Worm (Caenorhabditis elegans): Measurements from ENCODE around the gene sor-3.

DNA sequence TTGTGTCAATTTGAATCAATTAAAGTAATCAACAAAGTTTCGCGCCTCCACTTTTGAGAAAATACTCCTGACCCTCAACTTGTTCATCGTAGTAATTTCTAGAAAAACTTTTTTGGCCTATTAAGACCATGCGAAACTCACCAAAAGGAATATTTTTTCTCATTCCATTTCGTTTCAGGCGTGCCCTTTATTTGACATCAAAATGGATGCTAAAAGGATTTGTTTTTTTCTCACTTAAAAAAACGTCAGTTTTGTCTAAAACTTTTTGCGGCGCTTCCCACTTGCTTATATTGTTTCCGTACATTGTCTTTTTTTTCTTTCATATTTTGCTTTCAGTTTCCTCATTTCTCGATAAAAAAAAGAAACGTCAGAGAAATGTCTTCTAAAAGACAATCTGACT, 7.1 kb downstream of the sor-3 start, which contains the start of gene C04E7.5:
- TF ChIP-seq tag-97 (GFP tag; IDR thresholded peaks at IDR 0.05) (no peak), ztf-11 (tag; optimal IDR thresholded peaks at IDR 0.05) (no peak), snpc-4 (tag; optimal IDR thresholded peaks at IDR 0.05) (no peak), zag-1 (tag; optimal IDR thresholded peaks at IDR 0.05) (no peak), ama-1 (optimal IDR thresholded peaks at IDR 0.05) (no peak)

Data from whole organism, L4 larva.